Fruit fly (Drosophila melanogaster) whole organism, adult: ENCODE measurements around the gene CG14205.
A peak's percentile ranks its signal among the peaks of the same experiment; 100 is the strongest.

Experiments
- CG11617 ChIP-seq: fragments of 200-800 bp; sonication (Bioruptor generic); optimal IDR thresholded peaks from 2 replicates; lab custom pipeline; 2017; ENCODE audit warnings: mild to moderate bottlenecking, missing biosample characterization, missing genetic modification reagents, missing genetic modification characterization
- CG12768 ChIP-seq: fragments of 200-800 bp; sonication (Bioruptor generic); optimal IDR thresholded peaks from 2 replicates; lab custom pipeline; 2017; ENCODE audit warnings: missing biosample characterization, missing genetic modification characterization, mild to moderate bottlenecking, moderate library complexity, missing genetic modification reagents
- CG14711 ChIP-seq: fragments of 200-800 bp; sonication (Bioruptor generic); optimal IDR thresholded peaks from 2 replicates; lab custom pipeline; 2018; ENCODE audit warnings: missing biosample characterization, mild to moderate bottlenecking, missing genetic modification characterization, moderate library complexity
- CG1620 ChIP-seq: fragments of 200-800 bp; sonication (Bioruptor generic); optimal IDR thresholded peaks from 2 replicates; lab custom pipeline; 2016; ENCODE audit warnings: missing biosample characterization, missing genetic modification characterization
- CG33017 ChIP-seq: fragments of 200-800 bp; sonication (Bioruptor generic); optimal IDR thresholded peaks from 2 replicates; lab custom pipeline; 2018; ENCODE audit warnings: missing biosample characterization, mild to moderate bottlenecking, missing genetic modification characterization, moderate library complexity
- CG5204 ChIP-seq: fragments of 200-800 bp; sonication (Bioruptor generic); optimal IDR thresholded peaks from 2 replicates; lab custom pipeline; 2016; ENCODE audit warnings: missing biosample characterization, missing genetic modification characterization
- CG7045 ChIP-seq: fragments of 200-800 bp; sonication (Bioruptor generic); optimal IDR thresholded peaks from 2 replicates; lab custom pipeline; 2017; ENCODE audit warnings: missing biosample characterization, mild to moderate bottlenecking, missing genetic modification characterization
- CG7101 ChIP-seq: fragments of 200-800 bp; sonication (Bioruptor generic); optimal IDR thresholded peaks from 2 replicates; lab custom pipeline; 2018; ENCODE audit warnings: missing biosample characterization, mild to moderate bottlenecking, missing genetic modification characterization, moderate library complexity
- Clk ChIP-seq: fragments of 200-800 bp; sonication (Bioruptor generic); optimal IDR thresholded peaks from 2 replicates; lab custom pipeline; 2017; ENCODE audit warnings: missing biosample characterization, missing genetic modification characterization
- Crg-1 ChIP-seq: fragments of 200-800 bp; sonication (Bioruptor generic); optimal IDR thresholded peaks from 2 replicates; lab custom pipeline; 2016; ENCODE audit warnings: missing biosample characterization, missing genetic modification characterization
- Hr96 ChIP-seq: fragments of 200-800 bp; sonication (Bioruptor generic); optimal IDR thresholded peaks from 2 replicates; lab custom pipeline; 2016; ENCODE audit warnings: missing biosample characterization, missing genetic modification characterization
- Mnt ChIP-seq: fragments of 200-800 bp; sonication (Bioruptor generic); optimal IDR thresholded peaks from 2 replicates; lab custom pipeline; 2016; ENCODE audit warnings: missing biosample characterization, mild to moderate bottlenecking, missing genetic modification characterization
- bab1 ChIP-seq: fragments of 200-800 bp; sonication (Bioruptor generic); optimal IDR thresholded peaks from 3 replicates; lab custom pipeline; 2019; ENCODE audit warnings: missing biosample characterization, mild to moderate bottlenecking, missing genetic modification characterization, moderate library complexity
- cic ChIP-seq: fragments of 200-800 bp; sonication (Bioruptor generic); optimal IDR thresholded peaks from 2 replicates; lab custom pipeline; 2017; ENCODE audit warnings: missing biosample characterization, mild to moderate bottlenecking, missing genetic modification characterization, moderate library complexity
- cnc ChIP-seq, 2 experiments: fragments of >200 bp; optimal IDR thresholded peaks; 2 replicates each; lab custom pipeline; 2017
- kay ChIP-seq: fragments of 200-800 bp; sonication (Bioruptor generic); peaks from one replicate; lab custom pipeline; 2016; ENCODE audit warnings: missing biosample characterization, missing genetic modification characterization, borderline replicate concordance
- ovo ChIP-seq: fragments of 200-800 bp; sonication (Bioruptor generic); optimal IDR thresholded peaks from 2 replicates; lab custom pipeline; 2016; ENCODE audit warnings: missing biosample characterization, missing genetic modification characterization
- pad ChIP-seq: fragments of 200-800 bp; sonication (Bioruptor generic); optimal IDR thresholded peaks from 3 replicates; lab custom pipeline; 2017; ENCODE audit warnings: missing biosample characterization, missing genetic modification characterization, mild to moderate bottlenecking, moderate library complexity, missing genetic modification reagents
- tj ChIP-seq: fragments of 200-800 bp; sonication (Bioruptor generic); optimal IDR thresholded peaks from 3 replicates; lab custom pipeline; 2017; ENCODE audit warnings: missing biosample characterization, mild to moderate bottlenecking, missing genetic modification characterization, moderate library complexity
- toe ChIP-seq: fragments of 200-800 bp; sonication (Bioruptor generic); optimal IDR thresholded peaks from 2 replicates; lab custom pipeline; 2016; ENCODE audit warnings: missing biosample characterization, missing genetic modification characterization

The CG14205 gene

DNA sequence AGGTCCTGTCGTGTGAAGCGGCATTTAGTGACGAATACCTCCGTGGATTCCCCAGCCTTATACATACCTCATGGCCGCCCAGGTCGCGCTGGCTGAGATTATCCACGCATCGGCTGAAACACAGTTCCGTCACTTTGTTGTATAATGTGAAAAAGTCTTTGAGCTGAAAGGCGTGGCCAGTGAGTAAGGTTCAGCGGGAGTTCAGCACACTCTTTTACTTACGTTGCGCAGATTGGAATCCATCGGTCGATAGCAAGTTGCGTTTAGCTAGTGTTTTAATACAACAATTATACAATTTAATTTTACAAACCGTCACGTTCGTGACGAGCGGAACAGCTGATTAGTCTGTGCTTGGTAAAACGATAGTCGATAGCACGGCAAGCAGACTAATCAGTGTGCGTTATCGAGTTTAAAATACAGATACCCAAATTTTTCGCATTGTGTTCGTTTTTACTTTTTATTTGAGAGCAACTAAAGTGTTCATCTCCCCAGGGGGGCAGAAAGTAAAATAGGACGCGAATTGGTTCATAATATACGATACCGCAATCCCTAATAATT, 25.9 kb downstream of the CG14205 start, which contains the start of the genes Pstk and Tim9b:
TSS of gene Pstk (minus strand) at position 355 of the 558 bp plus-strand sequence.
TSS of gene Tim9b (minus strand) at position 355 of the 558 bp plus-strand sequence.
- TF ChIP-seq bab1 (GFP tag; lab: Kevin White, UChicago), result peak; percentile 15
- no peak for TF ChIP-seq Hr96 (GFP tag; lab: Kevin White, UChicago)

DNA sequence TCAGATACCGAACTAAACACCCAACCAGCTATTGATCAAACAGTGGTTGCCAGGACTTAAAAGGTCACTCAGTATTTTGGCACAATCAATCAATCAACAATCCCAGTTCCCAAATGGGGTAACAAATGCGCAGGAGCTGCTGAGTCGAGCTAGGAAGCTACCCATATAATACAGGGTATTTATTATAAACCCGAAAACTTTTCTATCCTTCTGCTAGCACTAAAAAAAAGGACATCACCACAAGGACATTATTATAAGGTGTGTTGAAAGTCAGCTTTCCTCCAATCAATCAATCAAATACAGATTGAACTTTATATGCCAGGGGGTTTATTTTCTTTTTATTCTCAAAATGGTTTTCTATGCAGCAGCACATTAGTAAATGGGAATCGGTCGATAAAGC, 28.7 kb downstream of the CG14205 start, which contains the start of gene CG14221:
TSS of gene CG14221 (minus strand) at position 101 of the 400 bp plus-strand sequence.
- TF ChIP-seq kay, result no peak
- no peak for TF ChIP-seq CG1620
- no peak for TF ChIP-seq Clk (GFP tag; lab: Kevin White, UChicago)
- no peak for TF ChIP-seq CG33017 (tag; lab: Kevin White, UChicago)
- TF ChIP-seq toe (GFP tag; lab: Kevin White, UChicago), result no peak

DNA sequence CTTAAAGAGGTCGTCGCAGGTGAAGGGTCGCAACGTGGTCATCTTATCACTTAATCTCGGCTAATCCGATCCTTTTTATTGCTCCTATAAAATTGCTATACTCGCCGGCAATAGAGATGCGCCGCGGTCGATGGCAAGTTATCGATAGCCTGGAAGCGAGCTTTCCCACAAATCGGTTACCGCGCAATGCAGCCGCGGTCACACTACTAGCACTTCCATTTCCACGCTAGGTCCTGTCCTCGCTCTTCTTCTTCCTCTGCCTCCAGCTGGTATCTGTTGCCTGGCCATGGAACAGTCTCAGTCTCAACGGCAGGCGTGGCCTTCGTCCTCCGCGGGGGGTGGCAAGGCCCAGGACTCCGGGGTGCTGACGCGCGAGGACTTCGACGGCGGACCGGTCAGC, 30.5 kb downstream of the CG14205 start, which contains the start of the genes Naa20A and MKP-4:
TSS of gene Naa20A (minus strand) at position 151 of the 400 bp plus-strand sequence.
TSS of gene MKP-4 (plus strand) at position 191 of the 400 bp plus-strand sequence.
- TF ChIP-seq Mnt (GFP tag; lab: Kevin White, UChicago) (peak; percentile 39), ovo (GFP tag; lab: Kevin White, UChicago) (no peak), CG14711 (no peak)

DNA sequence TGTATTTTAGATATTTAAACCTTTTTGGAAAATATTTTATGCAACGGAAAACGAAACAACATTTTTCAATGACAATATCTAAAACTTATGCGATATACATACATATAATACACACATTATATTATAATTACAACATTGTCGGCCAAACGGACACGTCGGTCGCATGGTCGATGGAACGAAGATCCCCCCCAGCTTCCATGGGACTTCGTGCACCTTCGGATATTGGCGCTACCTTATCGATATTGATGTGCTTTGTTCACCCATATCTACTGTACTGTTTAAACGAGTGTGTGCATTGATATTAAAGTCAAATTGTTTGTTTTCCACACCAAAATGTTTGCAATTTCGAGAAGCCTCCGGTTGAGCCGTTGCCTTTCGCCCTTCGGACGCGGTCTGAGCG, 33.0 kb downstream of the CG14205 start, which contains the start of gene CG14212:
TSS of gene CG14212 (plus strand) at position 301 of the 400 bp plus-strand sequence.
- TF ChIP-seq toe (GFP tag; lab: Kevin White, UChicago), result no peak
- no peak for TF ChIP-seq kay
- no peak for TF ChIP-seq cic (GFP tag; lab: Kevin White, UChicago)
- TF ChIP-seq CG11617 (GFP tag; lab: Kevin White, UChicago), result no peak

DNA sequence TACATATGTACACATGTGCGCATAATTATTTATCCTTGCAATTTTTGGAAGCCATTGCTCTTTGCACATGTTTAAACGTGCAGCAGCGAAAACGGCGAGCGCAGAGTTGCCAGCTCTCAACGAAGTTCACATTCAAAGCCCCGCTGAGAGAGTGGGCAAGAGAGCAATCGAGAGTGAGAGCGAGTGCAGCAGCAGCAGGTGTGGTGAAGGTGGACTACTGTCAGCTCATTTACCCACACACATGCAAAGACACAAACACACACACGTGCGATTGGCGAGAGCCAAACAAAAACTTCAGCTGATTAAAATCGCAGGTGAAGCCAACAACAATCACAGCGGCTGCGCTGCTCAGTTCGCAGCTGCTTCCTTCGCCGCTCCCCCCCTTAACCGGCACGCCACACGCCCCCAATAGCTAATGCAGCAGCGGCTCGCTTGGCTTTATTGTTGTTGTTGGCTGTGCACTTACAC, 39.0 kb downstream of the CG14205 start:
- TF ChIP-seq CG33017 (tag; lab: Kevin White, UChicago) (no peak), CG7101 (peak; percentile 10), toe (GFP tag; lab: Kevin White, UChicago) (no peak), Mnt (GFP tag; lab: Kevin White, UChicago) (peak; percentile 90), ovo (GFP tag; lab: Kevin White, UChicago) (no peak), Hr96 (GFP tag; lab: Kevin White, UChicago) (no peak), CG1620 (no peak), CG12768 (GFP tag; lab: Kevin White, UChicago) (peak; percentile 17), cic (GFP tag; lab: Kevin White, UChicago) (peak; percentile 64), CG7045 (no peak), cnc (optimal IDR thresholded peaks at IDR 0.05; lab: Kevin White, UChicago) (no peak), CG5204 (no peak), Clk (GFP tag; lab: Kevin White, UChicago) (no peak), Crg-1 (GFP tag; lab: Kevin White, UChicago) (no peak), tj (GFP tag; lab: Kevin White, UChicago) (peak; percentile 60), CG14711 (peak; percentile 25), kay (no peak), pad (GFP tag; lab: Kevin White, UChicago) (peak; percentile 78), CG11617 (GFP tag; lab: Kevin White, UChicago) (peak; percentile 12), bab1 (GFP tag; lab: Kevin White, UChicago) (peak; percentile 16)

DNA sequence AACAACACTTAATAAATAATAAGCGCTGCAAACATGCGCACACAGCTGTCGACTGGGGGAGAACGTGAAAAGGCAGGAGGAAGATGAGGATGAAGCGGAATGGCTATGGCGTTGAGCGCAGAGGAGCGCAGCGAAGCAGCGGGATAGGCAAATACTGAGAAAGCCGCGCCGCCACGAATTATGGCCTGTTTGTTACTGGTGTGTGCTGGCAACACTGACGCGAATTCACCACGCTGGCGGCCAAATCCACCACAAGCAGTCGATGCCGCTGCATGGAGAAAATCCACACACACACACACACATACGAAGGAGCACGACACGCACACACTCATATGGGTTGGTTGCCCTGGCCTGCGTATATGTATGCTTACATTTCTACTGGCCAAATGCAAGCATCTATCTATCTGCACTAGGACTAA, 44.6 kb downstream of the CG14205 start:
- peak; percentile 50 for TF ChIP-seq Mnt (GFP tag; lab: Kevin White, UChicago)
- no peak for TF ChIP-seq CG5204
- TF ChIP-seq Hr96 (GFP tag; lab: Kevin White, UChicago), result no peak
- peak; percentile 5 for TF ChIP-seq tj (GFP tag; lab: Kevin White, UChicago)
- TF ChIP-seq CG7101, result peak; percentile 13
- peak; percentile 27 for TF ChIP-seq bab1 (GFP tag; lab: Kevin White, UChicago)
- TF ChIP-seq toe (GFP tag; lab: Kevin White, UChicago), result no peak
- peak; percentile 9 for TF ChIP-seq CG11617 (GFP tag; lab: Kevin White, UChicago)
- TF ChIP-seq CG14711, result peak; percentile 71
- TF ChIP-seq pad (GFP tag; lab: Kevin White, UChicago), result peak; percentile 98
- peak; percentile 6 for TF ChIP-seq cic (GFP tag; lab: Kevin White, UChicago)
- TF ChIP-seq ovo (GFP tag; lab: Kevin White, UChicago), result no peak
- no peak for TF ChIP-seq Clk (GFP tag; lab: Kevin White, UChicago)
- peak; percentile 4 for TF ChIP-seq CG1620
- peak; percentile 19 for TF ChIP-seq CG33017 (tag; lab: Kevin White, UChicago)
- TF ChIP-seq kay, result no peak
- TF ChIP-seq CG12768 (GFP tag; lab: Kevin White, UChicago), result peak; percentile 4
